Fruit fly (Drosophila melanogaster): ENCODE results near the gene Nmdmc.

The Nmdmc gene

DNA sequence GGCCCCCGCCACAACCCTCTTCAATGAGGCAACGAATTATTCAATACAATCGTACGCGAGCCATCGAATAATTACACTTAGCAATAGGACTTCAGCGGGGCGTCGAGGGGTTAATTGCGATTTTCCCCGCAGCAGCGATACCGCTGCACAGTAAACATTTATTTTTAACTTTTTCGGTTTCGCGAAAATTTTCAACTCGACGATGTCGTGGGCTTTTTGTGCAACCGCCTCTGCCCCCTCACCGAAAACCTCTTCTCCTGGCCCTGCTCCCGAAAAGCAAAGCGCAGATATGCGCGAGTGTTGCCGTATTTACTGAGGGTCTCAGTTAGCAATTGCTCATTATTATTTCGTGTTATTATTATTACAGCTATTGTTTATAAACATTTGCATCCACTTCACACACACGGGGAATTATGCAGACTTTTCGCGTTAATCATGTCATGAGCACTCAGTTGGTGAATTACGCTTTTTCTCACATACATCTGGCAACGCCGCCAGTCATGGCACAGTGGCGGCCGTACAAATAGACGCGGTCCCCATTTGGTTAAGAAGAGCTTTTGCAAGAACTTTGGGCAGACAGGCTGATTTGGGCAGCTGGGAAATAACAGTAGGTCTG lies 36.5 kb downstream of the Nmdmc start (continued):
- TF ChIP-seq YL-1 (GFP tag; optimal IDR thresholded peaks at IDR 0.05) (peak; percentile 89), ken (GFP tag; IDR thresholded peaks at IDR 0.05) (0 out of 3 replicates have a peak, but pooled peaks have one; percentile 57), CG15073 (GFP tag; optimal IDR thresholded peaks at IDR 0.05) (peak; percentile 96), Ets97D (GFP tag; optimal IDR thresholded peaks at IDR 0.05) (peak; percentile 45), CG6689 (GFP tag; IDR thresholded peaks at IDR 0.05) (peak; percentile 49), eve (GFP tag; optimal IDR thresholded peaks at IDR 0.05) (no peak), toy (GFP tag; IDR thresholded peaks at IDR 0.05) (no peak), lbe (GFP tag; optimal IDR thresholded peaks at IDR 0.05) (peak; percentile 73), CG17361 (GFP tag; IDR thresholded peaks at IDR 0.05) (peak; percentile 26; the same call in 1 of the 3 replicates), gcm (GFP tag; optimal IDR thresholded peaks at IDR 0.05) (peak; percentile 7), CG2712 (tag; optimal IDR thresholded peaks at IDR 0.05) (peak; percentile 49), GATAe (GFP tag; conservative IDR thresholded peaks at IDR 0.05) (no peak), Dad (GFP tag; optimal IDR thresholded peaks at IDR 0.05) (peak; percentile 27), sug (tag; optimal IDR thresholded peaks at IDR 0.05) (peak; percentile 66), Dll (GFP tag; IDR thresholded peaks at IDR 0.05; ENCODE audit: partially characterized antibody) (peak; percentile 46; the same call in 1 of the 4 replicates), CG13296 (GFP tag; optimal IDR thresholded peaks at IDR 0.05) (peak; percentile 33), CG6791 (GFP tag; IDR thresholded peaks at IDR 0.05; ENCODE audit: partially characterized antibody) (no peak), slbo (GFP tag; IDR thresholded peaks at IDR 0.05) (peak; percentile 53; the same call in 1 of the 2 replicates), CG18011 (GFP tag; optimal IDR thresholded peaks at IDR 0.05) (peak; percentile 21), crol (GFP tag; IDR thresholded peaks at IDR 0.05) (peak; percentile 99), CG4360 (GFP tag; IDR thresholded peaks at IDR 0.05) (no peak), sd (tag; optimal IDR thresholded peaks at IDR 0.05) (peak; percentile 71), ERR (GFP tag; optimal IDR thresholded peaks at IDR 0.05) (peak; percentile 24), CG6683 (GFP tag; optimal IDR thresholded peaks at IDR 0.05) (no peak), H15 (GFP tag; IDR thresholded peaks at IDR 0.05) (0 out of 3 replicates have a peak, but pooled peaks have one; percentile 37), Fer1 (GFP tag; optimal IDR thresholded peaks at IDR 0.05) (peak; percentile 81), CG2202 (tag; optimal IDR thresholded peaks at IDR 0.05) (peak; percentile 9), CG7928 (GFP tag; optimal IDR thresholded peaks at IDR 0.05) (peak; percentile 4), CG34376 (GFP tag; optimal IDR thresholded peaks at IDR 0.05) (peak; percentile 73), psq (GFP tag; optimal IDR thresholded peaks at IDR 0.05) (no peak), HmgD (GFP tag; optimal IDR thresholded peaks at IDR 0.05) (peak; percentile 73), CG18262 (tag; optimal IDR thresholded peaks at IDR 0.05) (peak; percentile 37), D (optimal IDR thresholded peaks at IDR 0.05) (no peak), D (GFP tag; optimal IDR thresholded peaks at IDR 0.05) (no peak), Hr78 (GFP tag; optimal IDR thresholded peaks at IDR 0.05) (no peak), dmrt11E (tag; optimal IDR thresholded peaks at IDR 0.05) (peak; percentile 33), CG15479 (GFP tag; optimal IDR thresholded peaks at IDR 0.05) (peak; percentile 6), fd102C (GFP tag; optimal IDR thresholded peaks at IDR 0.05) (no peak), hb (GFP tag; IDR thresholded peaks at IDR 0.05; ENCODE audit: partially characterized antibody) (no peak), jumu (GFP tag; optimal IDR thresholded peaks at IDR 0.05) (peak; percentile 49), zen (tag; optimal IDR thresholded peaks at IDR 0.05) (no peak), croc (GFP tag; conservative IDR thresholded peaks at IDR 0.05) (no peak), Camta (GFP tag; optimal IDR thresholded peaks at IDR 0.05) (peak; percentile 44), CG1792 (GFP tag; optimal IDR thresholded peaks at IDR 0.05) (peak; percentile 18), CG14441 (GFP tag; IDR thresholded peaks at IDR 0.05) (no peak), sima (GFP tag; optimal IDR thresholded peaks at IDR 0.05) (no peak), phol (tag; optimal IDR thresholded peaks at IDR 0.05) (peak; percentile 47), ci (GFP tag; IDR thresholded peaks at IDR 0.05) (peak; percentile 72), tna (GFP tag; IDR thresholded peaks at IDR 0.05; ENCODE audit: partially characterized antibody) (no peak), BtbVII (GFP tag; optimal IDR thresholded peaks at IDR 0.05) (peak; percentile 8)

Data from whole organism, embryonic.